Worm (Caenorhabditis elegans): ENCODE results near the gene srh-203.

DNA sequence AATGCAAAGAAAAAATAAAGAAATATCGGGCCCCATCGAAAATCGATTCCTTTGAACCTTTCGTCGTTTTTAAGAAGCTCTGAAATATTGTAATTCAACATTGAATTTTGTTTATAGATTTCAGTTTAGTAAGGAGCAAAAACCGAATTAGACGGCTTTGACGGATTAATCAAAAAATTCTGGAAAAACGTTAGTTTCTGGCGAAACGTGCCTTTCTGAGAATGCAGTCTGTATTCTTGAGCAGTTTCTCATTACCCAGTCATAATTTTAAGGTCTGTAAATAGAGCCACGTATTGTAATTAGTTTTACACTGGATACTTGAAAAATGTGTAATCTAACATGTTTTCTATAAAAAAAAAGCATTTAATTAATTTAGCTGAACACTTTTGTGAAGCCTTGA, 4.0 kb upstream of the srh-203 start, which contains the start of gene srz-48:
- no peak for TF ChIP-seq unc-62 (GFP tag; optimal IDR thresholded peaks at IDR 0.05)
- TF ChIP-seq flh-1 (GFP tag; optimal IDR thresholded peaks at IDR 0.05), result no peak
- TF ChIP-seq snpc-4 (tag; optimal IDR thresholded peaks at IDR 0.05), result no peak
- no peak for TF ChIP-seq lin-13 (tag; optimal IDR thresholded peaks at IDR 0.05)
- no peak for TF ChIP-seq ztf-11 (tag; optimal IDR thresholded peaks at IDR 0.05)
- TF ChIP-seq mls-2 (tag; optimal IDR thresholded peaks at IDR 0.05), result no peak
- TF ChIP-seq nhr-12 (tag; optimal IDR thresholded peaks at IDR 0.05), result no peak
- TF ChIP-seq unc-39 (tag; optimal IDR thresholded peaks at IDR 0.05), result no peak
- no peak for TF ChIP-seq cnd-1 (tag; optimal IDR thresholded peaks at IDR 0.05)
- TF ChIP-seq ces-1 (GFP tag; optimal IDR thresholded peaks at IDR 0.05), result no peak
- no peak for TF ChIP-seq zip-8 (tag; optimal IDR thresholded peaks at IDR 0.05)
